Worm (Caenorhabditis elegans) whole organism, L4 larva: ENCODE data around the gene mltn-11.

Experiments
- ZK546.5 ChIP-seq, 2 experiments: sonication (generic microtip); optimal IDR thresholded peaks; 2 replicates each; lab custom pipeline; 2017; ENCODE audit warnings: missing biosample characterization in 2 of 2, missing genetic modification characterization in 2 of 2
- lin-39 ChIP-seq: fragments of 150-350 bp; optimal IDR thresholded peaks from 2 replicates; lab custom pipeline; 2014; ENCODE audit warnings: missing biosample characterization, missing genetic modification reagents, missing genetic modification characterization
- zfp-2 ChIP-seq: sonication (generic microtip); optimal IDR thresholded peaks from 2 replicates; lab custom pipeline; 2016; ENCODE audit warnings: mild to moderate bottlenecking, missing genetic modification characterization, missing compliant biosample characterization

- TF ChIP-seq ZK546.5 (tag; optimal IDR thresholded peaks at IDR 0.05; lab: Kevin White, UChicago) (no peak), zfp-2 (tag; lab: Kevin White, UChicago) (no peak), lin-39 (tag; lab: Kevin White, UChicago) (no peak)
Observed at ce11 chrV:16598437-16598836, 37.5 kb upstream of the mltn-11 start.
